Fruit fly (Drosophila melanogaster) whole organism, wandering third instar larva: ENCODE measurements around the gene Rpn3.

Source experiments
- Abd-B ChIP-seq: fragments of >200 bp; optimal IDR thresholded peaks from 2 replicates; lab custom pipeline; 2017; ENCODE audit warnings: missing biosample characterization, missing genetic modification characterization
- Dfd ChIP-seq: fragments of >200 bp; optimal IDR thresholded peaks from 2 replicates; lab custom pipeline; 2017; ENCODE audit warnings: missing biosample characterization, missing genetic modification characterization
- Hr83 ChIP-seq: fragments of 200-300 bp; sonication (Bioruptor generic); optimal IDR thresholded peaks from 2 replicates; lab custom pipeline; 2016; ENCODE audit warnings: missing biosample characterization, mild to moderate bottlenecking, missing genetic modification characterization, moderate library complexity; ENCODE audit not compliant: poor library complexity, severe bottlenecking
- br ChIP-seq: fragments of 200-800 bp; sonication (Bioruptor generic); optimal IDR thresholded peaks from 2 replicates; lab custom pipeline; 2016; ENCODE audit warnings: missing biosample characterization, missing genetic modification characterization
- fru ChIP-seq: fragments of 200-800 bp; sonication (Bioruptor generic); optimal IDR thresholded peaks from 3 replicates; lab custom pipeline; 2016; ENCODE audit warnings: missing biosample characterization, mild to moderate bottlenecking, missing genetic modification characterization
- pan ChIP-seq: fragments of >200 bp; optimal IDR thresholded peaks from 2 replicates; lab custom pipeline; 2017
- sage ChIP-seq: fragments of 200-800 bp; sonication (Bioruptor generic); optimal IDR thresholded peaks from 2 replicates; lab custom pipeline; 2016; ENCODE audit warnings: missing biosample characterization, mild to moderate bottlenecking, missing genetic modification characterization
- tai ChIP-seq: sonication (Bioruptor generic); optimal IDR thresholded peaks from 2 replicates; lab custom pipeline; 2016; ENCODE audit warnings: missing biosample characterization, missing genetic modification characterization
- usp ChIP-seq: fragments of >200 bp; optimal IDR thresholded peaks from 2 replicates; lab custom pipeline; 2017; ENCODE audit warnings: missing biosample characterization, missing genetic modification characterization
- woc ChIP-seq: sonication (Bioruptor generic); optimal IDR thresholded peaks from 2 replicates; lab custom pipeline; 2016; ENCODE audit warnings: missing biosample characterization, mild to moderate bottlenecking, missing genetic modification characterization

DNA sequence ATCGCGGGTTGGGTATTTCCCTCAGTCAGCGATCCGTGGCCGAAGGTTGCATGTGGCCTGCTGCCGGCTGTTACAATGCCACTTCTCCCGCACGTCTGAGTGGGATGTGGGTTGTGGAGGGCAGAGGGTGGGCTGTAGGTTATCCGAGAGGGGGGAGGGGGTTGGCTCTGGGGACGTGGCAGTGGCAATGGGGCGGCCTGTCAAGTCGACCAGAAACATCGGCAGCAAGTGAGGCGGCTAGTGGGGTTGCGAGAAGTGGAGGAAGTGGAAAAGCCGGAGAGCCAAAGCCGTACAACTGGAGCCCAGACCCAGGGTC lies 26.9 kb upstream of the Rpn3 start:
- TF ChIP-seq usp (GFP tag; lab: Kevin White, UChicago) (no peak), Abd-B (GFP tag; lab: Kevin White, UChicago) (no peak), woc (no peak), br (GFP tag; lab: Kevin White, UChicago) (no peak), Dfd (GFP tag; lab: Kevin White, UChicago) (no peak), sage (GFP tag; lab: Kevin White, UChicago) (no peak), tai (GFP tag; lab: Kevin White, UChicago) (no peak), Hr83 (GFP tag; lab: Kevin White, UChicago) (no peak), fru (GFP tag; lab: Kevin White, UChicago) (no peak), pan (lab: Kevin White, UChicago) (no peak)
